Worm (Caenorhabditis elegans): Measurements from ENCODE around the gene act-1.

DNA sequence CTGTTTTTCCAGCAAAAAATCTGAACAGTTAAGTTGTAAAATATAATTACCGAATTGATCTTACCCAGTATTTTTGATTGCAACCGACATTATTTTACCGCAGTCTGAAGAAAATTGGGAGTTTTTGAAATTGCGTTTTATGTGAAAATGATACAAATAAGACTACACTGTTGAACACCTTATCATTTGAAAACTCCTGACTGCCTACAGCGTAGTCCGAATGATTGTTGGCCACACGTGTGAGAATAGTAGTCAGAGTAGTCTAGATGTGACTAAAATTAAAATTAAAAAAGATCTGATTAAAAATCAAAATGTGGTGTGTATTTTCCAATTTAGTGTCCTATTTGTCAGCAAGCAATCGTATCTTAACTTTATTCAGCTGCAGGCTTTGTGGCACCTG lies 34.1 kb upstream of the act-1 start, which contains the start of gene dhs-18:
- no peak for TF ChIP-seq mls-2 (tag; optimal IDR thresholded peaks at IDR 0.05)
- TF ChIP-seq sptf-1 (tag; optimal IDR thresholded peaks at IDR 0.05): no peak
- TF ChIP-seq lin-13 (tag; optimal IDR thresholded peaks at IDR 0.05): no peak
- no peak for TF ChIP-seq unc-62 (GFP tag; optimal IDR thresholded peaks at IDR 0.05)
- TF ChIP-seq nhr-237 (tag; optimal IDR thresholded peaks at IDR 0.05): no peak
- TF ChIP-seq nhr-12 (tag; optimal IDR thresholded peaks at IDR 0.05): no peak
- TF ChIP-seq ham-2 (GFP tag; optimal IDR thresholded peaks at IDR 0.05): no peak
- no peak for TF ChIP-seq lsy-2 (tag; optimal IDR thresholded peaks at IDR 0.05)
- TF ChIP-seq ces-1 (GFP tag; optimal IDR thresholded peaks at IDR 0.05): no peak
- TF ChIP-seq hlh-1 (tag; optimal IDR thresholded peaks at IDR 0.05): no peak
